Worm (Caenorhabditis elegans) whole organism, L4 larva: ENCODE measurements around the gene T03F6.9.
"Not testable (repeated sequence)": the region's sequence is repeated elsewhere in the genome, so short reads cannot be mapped to it uniquely, and the experiment has no call there.

Source experiments
- ZK546.5 ChIP-seq, 2 experiments: sonication (generic microtip); optimal IDR thresholded peaks; 2 replicates each; lab custom pipeline; 2017; ENCODE audit warnings: missing biosample characterization in 2 of 2, missing genetic modification characterization in 2 of 2
- dpl-1 ChIP-seq: fragments of 150-350 bp; optimal IDR thresholded peaks from 2 replicates; lab custom pipeline; 2014; ENCODE audit warnings: missing biosample characterization, missing genetic modification reagents, missing genetic modification characterization
- egl-27 ChIP-seq: sonication (generic microtip); optimal IDR thresholded peaks from 3 replicates; lab custom pipeline; 2017; ENCODE audit warnings: missing biosample characterization, missing genetic modification reagents, missing genetic modification characterization
- hlh-11 ChIP-seq: fragments of 200-800 bp; sonication (Bioruptor generic); optimal IDR thresholded peaks from 2 replicates; lab custom pipeline; 2018; ENCODE audit warnings: mild to moderate bottlenecking, missing genetic modification characterization, missing compliant biosample characterization
- lin-13 ChIP-seq: fragments of 150-350 bp; optimal IDR thresholded peaks from 2 replicates; lab custom pipeline; 2014; ENCODE audit warnings: missing biosample characterization, missing genetic modification reagents, missing genetic modification characterization
- lir-3 ChIP-seq: sonication (generic microtip); optimal IDR thresholded peaks from 2 replicates; lab custom pipeline; 2016; ENCODE audit warnings: mild to moderate bottlenecking, missing genetic modification characterization, missing compliant biosample characterization
- unc-39 ChIP-seq: sonication (generic microtip); optimal IDR thresholded peaks from 2 replicates; lab custom pipeline; 2017; ENCODE audit warnings: missing biosample characterization, missing genetic modification characterization

DNA sequence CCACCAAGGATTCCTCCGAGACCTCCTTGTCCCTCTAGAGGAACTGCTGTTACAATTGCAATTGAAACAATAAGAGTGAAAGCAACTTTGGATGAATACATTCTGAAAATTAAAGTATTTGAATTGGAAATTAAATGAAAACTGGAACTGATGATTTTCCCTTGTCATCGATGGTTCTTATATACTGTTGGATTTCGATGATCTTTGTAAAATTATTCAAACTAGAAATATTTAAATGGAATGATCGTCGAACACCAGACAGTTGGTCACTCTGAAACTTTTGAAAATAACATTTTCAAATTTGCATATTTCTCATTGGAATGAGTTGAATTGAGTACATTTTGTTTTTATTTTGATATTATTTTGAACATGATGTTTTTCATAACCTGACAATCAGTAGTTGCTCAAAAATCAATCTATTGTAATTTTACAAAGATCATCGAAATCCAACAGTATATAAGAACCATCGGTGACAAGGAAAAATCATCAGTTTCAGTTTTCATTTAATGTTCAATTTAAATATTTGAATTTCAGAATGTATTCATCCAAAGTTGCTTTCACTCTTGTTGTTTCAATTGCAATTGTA, 30.9 kb upstream of the T03F6.9 start, which contains the start of the genes srlf-9 and srlf-10:
- not testable (repeated sequence) for TF ChIP-seq lir-3 (tag; lab: Kevin White, UChicago); lin-13 (GFP tag; lab: Kevin White, UChicago); dpl-1; unc-39; ZK546.5 (tag; optimal IDR thresholded peaks at IDR 0.05; lab: Kevin White, UChicago); hlh-11 (tag; lab: Kevin White, UChicago); egl-27 (tag; lab: Kevin White, UChicago)
